Worm (Caenorhabditis elegans) whole organism, L4 larva: Measurements from ENCODE around the gene H12D21.6.

Experiments used
- aly-2 ChIP-seq: sonication (generic microtip); optimal IDR thresholded peaks from 2 replicates; lab custom pipeline; 2018; ENCODE audit warnings: missing biosample characterization, missing genetic modification characterization
- daf-8 ChIP-seq: fragments of 200-800 bp; sonication (Bioruptor generic); IDR thresholded peaks from 2 replicates; pipeline ENCODE4 v1.3.6; 2022; ENCODE audit warnings: missing genetic modification characterization, missing compliant biosample characterization
- hlh-30 ChIP-seq: sonication (generic microtip); optimal IDR thresholded peaks from 2 replicates; lab custom pipeline; 2017; ENCODE audit warnings: antibody characterized with exemption, mild to moderate bottlenecking, missing genetic modification characterization, missing compliant biosample characterization; ENCODE audit not compliant: insufficient read depth
- madf-5 ChIP-seq, 2 experiments: fragments of 200-800 bp; sonication (Bioruptor generic); IDR thresholded peaks; 2 replicates each; pipeline ENCODE4 v1.3.6; 2022; ENCODE audit warnings: missing compliant biosample characterization in 2 of 2, missing genetic modification characterization in 2 of 2
- nhr-25 ChIP-seq: sonication (generic microtip); optimal IDR thresholded peaks from 2 replicates; lab custom pipeline; 2017; ENCODE audit warnings: missing genetic modification characterization, mild to moderate bottlenecking, missing compliant biosample characterization, antibody characterized with exemption, moderate library complexity, borderline replicate concordance; ENCODE audit not compliant: insufficient read depth
- nhr-6 ChIP-seq: fragments of 150-350 bp; optimal IDR thresholded peaks from 2 replicates; lab custom pipeline; 2014; ENCODE audit warnings: missing biosample characterization, missing genetic modification characterization
- nhr-76 ChIP-seq: fragments of 150-350 bp; optimal IDR thresholded peaks from 2 replicates; lab custom pipeline; 2014; ENCODE audit warnings: missing biosample characterization, missing genetic modification characterization
- nhr-77 ChIP-seq: fragments of 150-350 bp; optimal IDR thresholded peaks from 2 replicates; lab custom pipeline; 2014; ENCODE audit warnings: missing biosample characterization, missing genetic modification characterization
- zip-11 ChIP-seq: fragments of 200-800 bp; sonication (Bioruptor generic); IDR thresholded peaks from 2 replicates; pipeline ENCODE4 v1.3.6; 2022; ENCODE audit warnings: missing genetic modification characterization, missing compliant biosample characterization
- ztf-7 ChIP-seq: fragments of 150-350 bp; optimal IDR thresholded peaks from 2 replicates; lab custom pipeline; 2014; ENCODE audit warnings: missing biosample characterization, missing genetic modification characterization

DNA sequence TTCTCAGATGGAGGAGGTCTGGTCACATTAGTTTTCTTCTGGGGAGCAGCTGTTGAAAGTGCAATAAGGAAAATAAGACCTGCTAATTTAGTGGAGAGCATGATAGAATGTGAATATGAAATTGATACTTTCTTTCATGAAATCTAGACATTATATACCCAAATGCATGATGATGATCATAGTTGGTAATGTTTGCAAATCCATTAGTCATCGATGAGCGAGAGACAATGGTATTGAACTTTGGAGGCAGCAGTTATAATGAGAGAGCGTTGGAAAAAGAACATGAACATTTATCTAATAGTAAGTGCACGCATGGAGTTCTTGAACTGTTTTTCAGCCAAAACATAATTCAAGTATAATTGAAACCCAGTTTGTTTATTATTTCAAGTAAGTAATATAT is at the start of gene H12D21.6:
- TF ChIP-seq nhr-76 (tag; lab: Kevin White, UChicago) = no peak
- no peak for TF ChIP-seq madf-5 (GFP tag; IDR thresholded peaks at IDR 0.05; lab: Robert Waterston, UW)
- no peak for TF ChIP-seq nhr-25 (tag; lab: Kevin White, UChicago)
- TF ChIP-seq ztf-7 (tag; lab: Kevin White, UChicago) = no peak
- no peak for TF ChIP-seq zip-11 (GFP tag; lab: Robert Waterston, UW)
- no peak for TF ChIP-seq daf-8 (GFP tag; lab: Robert Waterston, UW)
- TF ChIP-seq nhr-77 = no peak
- no peak for TF ChIP-seq aly-2 (tag; lab: Kevin White, UChicago)
- TF ChIP-seq nhr-6 (tag; lab: Kevin White, UChicago) = peak; percentile 9
- TF ChIP-seq hlh-30 (tag; lab: Kevin White, UChicago) = no peak
